Worm (Caenorhabditis elegans) whole organism, young adult: Measurements from ENCODE around the gene Y57G11C.46.
A peak's percentile ranks its signal among the peaks of the same experiment; 100 is the strongest.
"Not testable (repeated sequence)": the region's sequence is repeated elsewhere in the genome, so short reads cannot be mapped to it uniquely, and the experiment has no call there.

Experiments used
- Y95B8A.8 ChIP-seq: fragments of 200-800 bp; sonication (Bioruptor generic); IDR thresholded peaks from 2 replicates; pipeline ENCODE4 v1.3.6; 2022; ENCODE audit warnings: missing genetic modification reagents, missing genetic modification characterization, missing compliant biosample characterization
- akir-1 ChIP-seq: fragments of 200-800 bp; sonication (Bioruptor generic); optimal IDR thresholded peaks from 2 replicates; lab custom pipeline; 2018; ENCODE audit warnings: mild to moderate bottlenecking, missing genetic modification characterization, moderate library complexity, missing compliant biosample characterization
- attf-3 ChIP-seq: fragments of 200-800 bp; sonication (Bioruptor generic); conservative IDR thresholded peaks from 2 replicates; pipeline ENCODE4 v1.3.6; 2022; ENCODE audit warnings: missing genetic modification reagents, missing genetic modification characterization, missing compliant biosample characterization
- efl-1 ChIP-seq: fragments of 150-350 bp; optimal IDR thresholded peaks from 2 replicates; lab custom pipeline; 2014; ENCODE audit warnings: missing biosample characterization, missing genetic modification reagents, missing genetic modification characterization
- mxl-1 ChIP-seq: sonication (generic microtip); optimal IDR thresholded peaks from 2 replicates; lab custom pipeline; 2016; ENCODE audit warnings: missing genetic modification characterization, missing compliant biosample characterization
- nhr-120 ChIP-seq: fragments of 200-800 bp; sonication (Bioruptor generic); IDR thresholded peaks from 2 replicates; pipeline ENCODE4 v1.3.6; 2022; ENCODE audit warnings: missing genetic modification characterization, missing compliant biosample characterization
- pha-4 ChIP-seq: fragments of 150-350 bp; sonication (generic microtip); optimal IDR thresholded peaks from 2 replicates; lab custom pipeline; 2014; ENCODE audit warnings: missing biosample characterization, missing genetic modification reagents, missing genetic modification characterization
- ztf-26 ChIP-seq: sonication (generic microtip); optimal IDR thresholded peaks from 2 replicates; lab custom pipeline; 2017; ENCODE audit warnings: missing genetic modification characterization, missing compliant biosample characterization

- TF ChIP-seq nhr-120 (GFP tag; lab: Robert Waterston, UW); mxl-1 (tag; lab: Kevin White, UChicago); ztf-26 (tag; lab: Kevin White, UChicago); attf-3 (GFP tag; lab: Robert Waterston, UW); pha-4 (tag; lab: Kevin White, UChicago); akir-1 (GFP tag; lab: Kevin White, UChicago); efl-1 (GFP tag; lab: Kevin White, UChicago): not testable (repeated sequence)
- 0 out of 2 replicates have a peak, but pooled peaks have one; percentile 7 for TF ChIP-seq Y95B8A.8 (GFP tag; lab: Robert Waterston, UW)
Observed at ce11 chrIV:14763348-14763747, 52.8 kb downstream of the Y57G11C.46 start.
